Worm (Caenorhabditis elegans): ENCODE measurements around the gene F42F12.14.

The F42F12.14 gene

DNA sequence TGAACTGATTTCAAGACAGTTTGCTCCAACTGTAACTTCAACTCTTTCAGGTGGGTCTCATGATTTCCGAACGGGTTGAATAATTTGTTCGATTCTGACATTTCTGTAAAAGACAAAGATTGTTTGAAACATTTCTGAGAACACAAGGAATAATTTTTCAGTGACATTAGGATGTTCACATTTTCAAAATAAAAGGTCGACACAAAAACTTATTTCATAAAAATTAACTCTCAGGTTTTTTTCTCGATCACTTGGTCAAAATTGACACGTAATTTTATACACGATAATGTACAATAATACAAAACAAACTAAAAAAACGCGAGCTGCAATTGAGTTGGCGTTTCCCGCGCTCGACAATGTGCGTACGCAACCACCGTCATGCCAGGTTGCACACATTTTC is 22.9 kb downstream of the F42F12.14 start, which contains the start of gene rif-1.2:
Gene rif-1.2, minus strand, starts transcription at position 101 of the 400 bp plus-strand sequence.
- TF ChIP-seq sox-2 (GFP tag; IDR thresholded peaks at IDR 0.05) = no peak
- no peak for TF ChIP-seq elt-4 (tag; optimal IDR thresholded peaks at IDR 0.05)
- no peak for TF ChIP-seq zip-5 (tag; optimal IDR thresholded peaks at IDR 0.05)
- no peak for TF ChIP-seq odd-2 (tag; optimal IDR thresholded peaks at IDR 0.05)
- no peak for TF ChIP-seq ets-4 (tag; optimal IDR thresholded peaks at IDR 0.05)
- TF ChIP-seq pha-4 (tag; optimal IDR thresholded peaks at IDR 0.05) = no peak
- no peak for TF ChIP-seq eyg-1 (tag; optimal IDR thresholded peaks at IDR 0.05)
- TF ChIP-seq hlh-8 (tag; optimal IDR thresholded peaks at IDR 0.05) = no peak
- TF ChIP-seq tbx-7 (tag; optimal IDR thresholded peaks at IDR 0.05) = no peak
- TF ChIP-seq ceh-18 (tag; optimal IDR thresholded peaks at IDR 0.05) = no peak
- TF ChIP-seq nhr-11 (tag; optimal IDR thresholded peaks at IDR 0.05) = no peak
- TF ChIP-seq nfya-1 (tag; optimal IDR thresholded peaks at IDR 0.05) = no peak
- TF ChIP-seq pqm-1 (tag; optimal IDR thresholded peaks at IDR 0.05) = no peak
- TF ChIP-seq syd-9 (tag; optimal IDR thresholded peaks at IDR 0.05) = no peak
- no peak for TF ChIP-seq ref-2 (tag; optimal IDR thresholded peaks at IDR 0.05)
- no peak for TF ChIP-seq unc-55 (GFP tag; optimal IDR thresholded peaks at IDR 0.05)
- TF ChIP-seq fkh-6 (tag; optimal IDR thresholded peaks at IDR 0.05) = no peak
- TF ChIP-seq ceh-14 (tag; optimal IDR thresholded peaks at IDR 0.05) = no peak
- no peak for TF ChIP-seq ceh-22 (tag; optimal IDR thresholded peaks at IDR 0.05)
- TF ChIP-seq pax-1 (tag; optimal IDR thresholded peaks at IDR 0.05) = no peak

DNA sequence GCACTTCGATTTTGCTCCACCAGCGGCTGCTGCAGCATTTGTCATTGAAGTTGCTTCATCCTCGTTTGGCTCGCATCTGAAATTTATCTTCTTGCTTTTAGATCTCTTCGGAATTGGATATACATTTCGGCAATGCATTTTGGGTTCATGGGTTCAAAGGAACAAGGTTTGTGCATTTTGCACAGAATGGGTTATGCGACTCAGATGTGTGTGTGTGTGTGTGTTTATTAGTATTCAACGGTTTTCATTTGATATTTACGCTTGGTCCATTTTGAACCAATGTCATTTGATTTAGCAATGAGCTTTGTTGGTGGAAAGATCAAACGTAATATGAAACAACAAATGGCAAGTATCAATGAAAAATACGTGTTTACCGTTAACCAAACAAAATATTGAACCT is 27.4 kb downstream of the F42F12.14 start:
- TF ChIP-seq hlh-15 (tag; optimal IDR thresholded peaks at IDR 0.05) (no peak), ztf-16 (tag; optimal IDR thresholded peaks at IDR 0.05) (no peak), hlh-6 (tag; optimal IDR thresholded peaks at IDR 0.05) (no peak), ahr-1 (tag; optimal IDR thresholded peaks at IDR 0.05) (no peak), Y22D7AL.16 (tag; optimal IDR thresholded peaks at IDR 0.05) (no peak), ceh-2 (tag; optimal IDR thresholded peaks at IDR 0.05) (no peak), ceh-9 (tag; optimal IDR thresholded peaks at IDR 0.05) (no peak), ceh-31 (tag; optimal IDR thresholded peaks at IDR 0.05) (no peak), ceh-14 (tag; optimal IDR thresholded peaks at IDR 0.05) (no peak), ceh-30 (tag; optimal IDR thresholded peaks at IDR 0.05) (no peak), ttx-3 (tag; optimal IDR thresholded peaks at IDR 0.05) (no peak), ets-4 (tag; optimal IDR thresholded peaks at IDR 0.05) (no peak), elt-2 (tag; optimal IDR thresholded peaks at IDR 0.05) (no peak)

DNA sequence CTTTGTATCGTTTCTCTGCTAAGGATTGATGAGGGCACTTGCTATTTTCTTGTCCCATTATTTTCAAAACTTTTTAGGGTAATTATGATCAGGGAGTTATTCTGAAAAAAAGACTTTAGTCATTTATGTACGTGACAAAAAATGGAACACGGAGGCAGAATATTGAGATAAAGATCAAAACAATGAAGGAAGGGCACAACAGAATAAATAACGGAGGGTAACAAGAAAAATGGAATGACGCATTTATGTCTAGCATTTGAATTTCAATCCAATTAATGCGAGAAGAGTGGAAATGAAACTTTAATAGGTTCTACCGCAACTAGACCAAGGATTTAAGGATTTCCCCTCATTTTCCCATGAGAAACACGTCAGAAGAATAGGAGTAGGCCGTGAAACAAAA is 29.9 kb downstream of the F42F12.14 start, which contains the start of gene glb-13:
Gene glb-13, minus strand, starts transcription at position 101 of the 400 bp plus-strand sequence.
- TF ChIP-seq unc-3 (GFP tag; conservative IDR thresholded peaks at IDR 0.05) (no peak), unc-3 (tag; optimal IDR thresholded peaks at IDR 0.05) (no peak), zip-5 (tag; optimal IDR thresholded peaks at IDR 0.05) (no peak), pqm-1 (tag; optimal IDR thresholded peaks at IDR 0.05) (no peak), ceh-22 (tag; optimal IDR thresholded peaks at IDR 0.05) (no peak), npax-4 (tag; optimal IDR thresholded peaks at IDR 0.05) (no peak), ceh-6 (GFP tag; optimal IDR thresholded peaks at IDR 0.05) (no peak), odd-2 (tag; optimal IDR thresholded peaks at IDR 0.05) (no peak), pag-3 (tag; optimal IDR thresholded peaks at IDR 0.05; ENCODE audit: borderline replicate concordance) (no peak), nhr-232 (tag; optimal IDR thresholded peaks at IDR 0.05) (no peak)

DNA sequence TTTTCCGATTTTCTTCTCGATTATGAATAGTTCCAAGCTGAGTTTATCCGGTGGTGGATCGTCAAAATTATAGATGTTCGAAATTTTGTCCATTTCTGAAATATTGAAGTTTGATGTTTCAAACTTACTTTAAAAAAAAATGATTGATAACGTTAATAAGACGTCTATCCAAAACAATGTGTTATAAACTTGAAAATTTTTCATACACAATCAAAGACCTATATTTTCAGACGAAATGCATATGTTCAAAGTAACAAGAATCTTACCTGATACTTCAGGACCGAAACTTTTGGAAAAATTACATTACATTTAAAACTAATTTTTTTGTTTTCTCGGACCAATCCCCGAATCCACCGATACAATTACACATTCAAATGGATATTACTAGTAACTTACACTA is 43.0 kb downstream of the F42F12.14 start, which contains the start of gene nekl-3:
Gene nekl-3, minus strand, starts transcription at position 101 of the 400 bp plus-strand sequence.
- TF ChIP-seq fkh-6 (tag; optimal IDR thresholded peaks at IDR 0.05) (no peak), nhr-11 (tag; optimal IDR thresholded peaks at IDR 0.05) (no peak), elt-4 (tag; optimal IDR thresholded peaks at IDR 0.05) (no peak), fax-1 (tag; optimal IDR thresholded peaks at IDR 0.05) (no peak), hlh-15 (tag; optimal IDR thresholded peaks at IDR 0.05) (no peak), C08G9.2 (tag; optimal IDR thresholded peaks at IDR 0.05) (no peak), unc-3 (GFP tag; conservative IDR thresholded peaks at IDR 0.05) (no peak), unc-3 (tag; optimal IDR thresholded peaks at IDR 0.05) (no peak), T23F11.4 (GFP tag; optimal IDR thresholded peaks at IDR 0.05) (no peak), tbx-2 (tag; optimal IDR thresholded peaks at IDR 0.05) (no peak), ahr-1 (tag; optimal IDR thresholded peaks at IDR 0.05) (no peak), npax-4 (tag; optimal IDR thresholded peaks at IDR 0.05) (no peak), dmd-4 (tag; optimal IDR thresholded peaks at IDR 0.05; ENCODE audit: borderline replicate concordance) (no peak), mec-3 (tag; optimal IDR thresholded peaks at IDR 0.05; ENCODE audit: borderline replicate concordance) (no peak), pqm-1 (tag; optimal IDR thresholded peaks at IDR 0.05) (no peak), pros-1 (tag; optimal IDR thresholded peaks at IDR 0.05) (no peak), ceh-24 (tag; optimal IDR thresholded peaks at IDR 0.05) (no peak), fkh-10 (GFP tag; optimal IDR thresholded peaks at IDR 0.05) (no peak), sdc-2 (tag; optimal IDR thresholded peaks at IDR 0.05) (no peak), che-1 (tag; optimal IDR thresholded peaks at IDR 0.05) (no peak)

All from whole organism, late embryonic.